Worm (Caenorhabditis elegans) whole organism, L3 larva: Measurements from ENCODE around the gene catp-5.

ENCODE experiments used
- ama-1 ChIP-seq: fragments of 150-350 bp; optimal IDR thresholded peaks from 2 replicates; lab custom pipeline; 2018
- nhr-237 ChIP-seq: fragments of 150-350 bp; optimal IDR thresholded peaks from 2 replicates; lab custom pipeline; 2014; ENCODE audit warnings: missing biosample characterization, missing genetic modification characterization
- skn-1 ChIP-seq: fragments of 150-350 bp; optimal IDR thresholded peaks from 2 replicates; lab custom pipeline; 2014; ENCODE audit warnings: missing biosample characterization, missing genetic modification characterization
- unc-39 ChIP-seq: sonication (generic microtip); optimal IDR thresholded peaks from 4 replicates; lab custom pipeline; 2017; ENCODE audit warnings: missing biosample characterization, missing genetic modification characterization
- ztf-11 ChIP-seq: fragments of 150-350 bp; optimal IDR thresholded peaks from 2 replicates; lab custom pipeline; 2014; ENCODE audit warnings: missing biosample characterization, missing genetic modification characterization

DNA sequence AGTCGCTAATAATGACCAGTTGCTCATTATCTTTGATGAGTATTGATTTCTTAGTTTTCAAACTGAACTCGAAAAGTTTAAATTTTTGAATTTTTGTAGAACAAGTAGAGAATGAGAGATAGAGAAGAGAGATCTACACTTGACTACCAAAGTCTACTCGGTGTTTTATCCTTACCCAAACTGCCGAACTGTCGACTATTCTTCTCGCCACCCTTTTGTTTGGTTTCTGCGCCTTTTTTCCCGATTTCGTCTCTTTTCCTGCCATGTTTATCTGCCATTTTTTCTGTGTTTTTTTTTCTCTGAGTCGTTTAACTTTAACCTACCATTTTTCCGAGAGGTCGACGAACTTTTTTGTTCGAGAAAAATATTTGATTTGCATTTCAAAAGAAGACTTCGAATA is 24.5 kb upstream of the catp-5 start, which contains the start of gene C02B8.12:
- TF ChIP-seq ama-1 (lab: Kevin White, UChicago) (no peak), nhr-237 (tag; lab: Kevin White, UChicago) (no peak), ztf-11 (no peak), unc-39 (no peak), skn-1 (tag; lab: Kevin White, UChicago) (no peak)
